Worm (Caenorhabditis elegans) whole organism, late embryonic: ENCODE results near the gene T16G12.4.

Experiments
- C08G9.2 ChIP-seq: sonication (generic microtip); optimal IDR thresholded peaks from 2 replicates; lab custom pipeline; 2016; ENCODE audit warnings: mild to moderate bottlenecking, missing genetic modification characterization, moderate library complexity, missing compliant biosample characterization
- K02D7.2 ChIP-seq: sonication (generic microtip); optimal IDR thresholded peaks from 2 replicates; lab custom pipeline; 2017; ENCODE audit warnings: mild to moderate bottlenecking, missing genetic modification characterization, missing compliant biosample characterization
- K09A11.1 ChIP-seq: sonication (generic microtip); optimal IDR thresholded peaks from 2 replicates; lab custom pipeline; 2017; ENCODE audit warnings: antibody characterized with exemption, mild to moderate bottlenecking, missing genetic modification characterization, missing compliant biosample characterization; ENCODE audit not compliant: insufficient read depth
- T23F11.4 ChIP-seq: fragments of 200-800 bp; sonication (Bioruptor generic); optimal IDR thresholded peaks from 2 replicates; lab custom pipeline; 2018; ENCODE audit warnings: mild to moderate bottlenecking, missing genetic modification characterization, missing compliant biosample characterization
- Y22D7AL.16 ChIP-seq: sonication (generic microtip); optimal IDR thresholded peaks from 2 replicates; lab custom pipeline; 2016; ENCODE audit warnings: missing genetic modification characterization, missing compliant biosample characterization
- ahr-1 ChIP-seq: sonication (generic microtip); optimal IDR thresholded peaks from 2 replicates; lab custom pipeline; 2016; ENCODE audit warnings: missing genetic modification characterization, missing compliant biosample characterization
- ceh-18 ChIP-seq: sonication (generic microtip); optimal IDR thresholded peaks from 2 replicates; lab custom pipeline; 2016; ENCODE audit warnings: missing genetic modification characterization, missing compliant biosample characterization
- ceh-2 ChIP-seq: sonication (generic microtip); optimal IDR thresholded peaks from 2 replicates; lab custom pipeline; 2016; ENCODE audit warnings: missing genotype, missing genetic modification characterization, missing compliant biosample characterization
- ceh-22 ChIP-seq: sonication (generic microtip); optimal IDR thresholded peaks from 2 replicates; lab custom pipeline; 2017; ENCODE audit warnings: missing biosample characterization, missing genetic modification characterization
- ceh-24 ChIP-seq: sonication (generic microtip); optimal IDR thresholded peaks from 2 replicates; lab custom pipeline; 2016; ENCODE audit warnings: mild to moderate bottlenecking, missing genetic modification characterization, missing compliant biosample characterization
- ceh-34 ChIP-seq: sonication (generic microtip); optimal IDR thresholded peaks from 2 replicates; lab custom pipeline; 2016; ENCODE audit warnings: mild to moderate bottlenecking, missing genetic modification characterization, missing compliant biosample characterization
- ceh-9 ChIP-seq: sonication (generic microtip); optimal IDR thresholded peaks from 2 replicates; lab custom pipeline; 2016; ENCODE audit warnings: mild to moderate bottlenecking, missing genetic modification characterization, inconsistent platforms, missing compliant biosample characterization
- che-1 ChIP-seq: sonication (generic microtip); optimal IDR thresholded peaks from 2 replicates; lab custom pipeline; 2016; ENCODE audit warnings: mild to moderate bottlenecking, missing genetic modification characterization, missing compliant biosample characterization
- dve-1 ChIP-seq: sonication (generic microtip); optimal IDR thresholded peaks from 2 replicates; lab custom pipeline; 2017; ENCODE audit warnings: antibody characterized with exemption, mild to moderate bottlenecking, missing genetic modification characterization, missing compliant biosample characterization
- gmeb-2 ChIP-seq: sonication (generic microtip); optimal IDR thresholded peaks from 2 replicates; lab custom pipeline; 2016; ENCODE audit warnings: missing genetic modification characterization, inconsistent platforms, missing compliant biosample characterization
- hlh-13 ChIP-seq: fragments of 200-800 bp; sonication (Bioruptor generic); optimal IDR thresholded peaks from 2 replicates; lab custom pipeline; 2018; ENCODE audit warnings: mild to moderate bottlenecking, missing genetic modification characterization, missing compliant biosample characterization
- hlh-15 ChIP-seq: sonication (generic microtip); optimal IDR thresholded peaks from 2 replicates; lab custom pipeline; 2016; ENCODE audit warnings: missing genetic modification characterization, missing compliant biosample characterization
- hlh-30 ChIP-seq: sonication (generic microtip); optimal IDR thresholded peaks from 2 replicates; lab custom pipeline; 2017; ENCODE audit warnings: antibody characterized with exemption, missing genetic modification characterization, missing compliant biosample characterization; ENCODE audit not compliant: insufficient read depth
- hlh-6 ChIP-seq: sonication (generic microtip); optimal IDR thresholded peaks from 2 replicates; lab custom pipeline; 2016; ENCODE audit warnings: missing genotype, missing genetic modification characterization, missing compliant biosample characterization
- hlh-8 ChIP-seq: sonication (generic microtip); optimal IDR thresholded peaks from 2 replicates; lab custom pipeline; 2016; ENCODE audit warnings: missing genotype, missing genetic modification characterization, missing compliant biosample characterization
- lin-11 ChIP-seq: fragments of 200-800 bp; sonication (Bioruptor generic); optimal IDR thresholded peaks from 2 replicates; lab custom pipeline; 2018; ENCODE audit warnings: mild to moderate bottlenecking, missing genetic modification characterization, missing compliant biosample characterization
- madf-2 ChIP-seq: sonication (generic microtip); optimal IDR thresholded peaks from 2 replicates; lab custom pipeline; 2017; ENCODE audit warnings: missing genetic modification characterization, missing compliant biosample characterization
- nfya-1 ChIP-seq: sonication (generic microtip); optimal IDR thresholded peaks from 2 replicates; lab custom pipeline; 2017; ENCODE audit warnings: missing genetic modification characterization, mild to moderate bottlenecking, missing compliant biosample characterization, antibody characterized with exemption, moderate library complexity
- nhr-11 ChIP-seq: fragments of 150-350 bp; optimal IDR thresholded peaks from 2 replicates; lab custom pipeline; 2014; ENCODE audit warnings: missing biosample characterization, missing genetic modification characterization
- nhr-232 ChIP-seq: sonication (generic microtip); optimal IDR thresholded peaks from 2 replicates; lab custom pipeline; 2016; ENCODE audit warnings: missing genetic modification characterization, missing compliant biosample characterization
- npax-4 ChIP-seq: sonication (generic microtip); optimal IDR thresholded peaks from 2 replicates; lab custom pipeline; 2016; ENCODE audit warnings: missing genetic modification characterization, missing compliant biosample characterization
- odd-2 ChIP-seq: sonication (generic microtip); optimal IDR thresholded peaks from 2 replicates; lab custom pipeline; 2017; ENCODE audit warnings: antibody characterized with exemption, mild to moderate bottlenecking, missing genetic modification characterization, missing compliant biosample characterization
- pag-3 ChIP-seq: sonication (generic microtip); optimal IDR thresholded peaks from 2 replicates; lab custom pipeline; 2016; ENCODE audit warnings: missing compliant biosample characterization, missing genetic modification characterization, borderline replicate concordance
- pat-9 ChIP-seq: fragments of 200-800 bp; sonication (Bioruptor generic); optimal IDR thresholded peaks from 2 replicates; lab custom pipeline; 2018; ENCODE audit warnings: mild to moderate bottlenecking, missing genetic modification characterization, moderate library complexity, missing compliant biosample characterization
- pha-2 ChIP-seq: sonication (generic microtip); optimal IDR thresholded peaks from 2 replicates; lab custom pipeline; 2017; ENCODE audit warnings: mild to moderate bottlenecking, missing genetic modification characterization, missing compliant biosample characterization
- pqm-1 ChIP-seq: sonication (generic microtip); optimal IDR thresholded peaks from 2 replicates; lab custom pipeline; 2016; ENCODE audit warnings: missing genetic modification characterization, missing compliant biosample characterization
- pros-1 ChIP-seq: fragments of 150-350 bp; optimal IDR thresholded peaks from 2 replicates; lab custom pipeline; 2014; ENCODE audit warnings: missing biosample characterization, missing genetic modification reagents, missing genetic modification characterization
- ref-2 ChIP-seq: sonication (generic microtip); optimal IDR thresholded peaks from 2 replicates; lab custom pipeline; 2016; ENCODE audit warnings: missing genetic modification characterization, missing compliant biosample characterization
- rnt-1 ChIP-seq: sonication (generic microtip); optimal IDR thresholded peaks from 2 replicates; lab custom pipeline; 2016; ENCODE audit warnings: missing genetic modification characterization, missing compliant biosample characterization
- sdc-2 ChIP-seq: sonication (generic microtip); optimal IDR thresholded peaks from 2 replicates; lab custom pipeline; 2016; ENCODE audit warnings: missing genotype, missing genetic modification characterization, missing compliant biosample characterization
- sox-4 ChIP-seq: sonication (generic microtip); optimal IDR thresholded peaks from 2 replicates; lab custom pipeline; 2017; ENCODE audit warnings: mild to moderate bottlenecking, missing genetic modification characterization, inconsistent platforms, missing compliant biosample characterization
- unc-3 ChIP-seq, 2 experiments: fragments of 200-800 bp in 1 of 2; sonication (Bioruptor generic) in 1 of 2; sonication (generic microtip) in 1 of 2; conservative IDR thresholded peaks in 1 of 2; optimal IDR thresholded peaks in 1 of 2; 2 replicates each; pipeline versions ENCODE4 v1.3.6 to Lab custom; 2016 to 2022; ENCODE audit warnings: missing compliant biosample characterization in 2 of 2, missing genetic modification characterization in 2 of 2, missing genetic modification reagents in 1 of 2
- unc-42 ChIP-seq: sonication (generic microtip); optimal IDR thresholded peaks from 2 replicates; lab custom pipeline; 2016; ENCODE audit warnings: missing genotype, missing genetic modification characterization, missing compliant biosample characterization
- unc-55 ChIP-seq: sonication (generic microtip); optimal IDR thresholded peaks from 2 replicates; lab custom pipeline; 2017; ENCODE audit warnings: missing biosample characterization, missing genetic modification reagents, missing genetic modification characterization
- zip-5 ChIP-seq: sonication (generic microtip); optimal IDR thresholded peaks from 2 replicates; lab custom pipeline; 2016; ENCODE audit warnings: missing genetic modification characterization, missing compliant biosample characterization
- ztf-16 ChIP-seq: sonication (generic microtip); optimal IDR thresholded peaks from 2 replicates; lab custom pipeline; 2017; ENCODE audit warnings: missing genetic modification characterization, missing compliant biosample characterization

The T16G12.4 gene

DNA sequence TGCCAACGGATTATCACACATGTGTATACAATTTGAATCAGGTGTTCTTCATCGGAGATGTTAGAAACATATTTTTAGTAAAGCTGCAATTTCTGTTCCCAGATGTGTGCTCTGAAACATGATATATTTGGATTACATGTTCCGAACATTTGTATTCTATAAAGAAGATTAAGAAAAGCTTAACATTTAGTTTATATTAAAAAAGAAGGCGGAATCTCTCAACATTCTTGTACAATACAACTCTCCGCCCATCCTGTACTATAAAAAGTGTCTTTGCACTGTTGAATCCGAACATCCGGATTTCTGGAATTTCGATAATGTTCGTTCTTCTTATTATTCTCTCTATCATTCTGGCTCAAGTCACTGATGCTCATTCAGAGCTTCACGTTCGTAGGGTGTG lies 29.7 kb upstream of the T16G12.4 start, which contains the start of gene ins-23:
Gene ins-23 (plus strand): TSS at position 301 of the 400 bp plus-strand sequence.
- TF ChIP-seq nfya-1 = no peak
- TF ChIP-seq nhr-232 (tag; lab: Kevin White, UChicago) = no peak
- TF ChIP-seq odd-2 (tag; lab: Kevin White, UChicago) = no peak
- TF ChIP-seq pha-2 (tag; lab: Kevin White, UChicago) = no peak
- TF ChIP-seq zip-5 (tag; lab: Kevin White, UChicago) = no peak
- no peak for TF ChIP-seq npax-4 (tag; lab: Kevin White, UChicago)
- no peak for TF ChIP-seq unc-3 (GFP tag; conservative IDR thresholded peaks at IDR 0.05; lab: Robert Waterston, UW)
- TF ChIP-seq unc-3 (tag; optimal IDR thresholded peaks at IDR 0.05; lab: Kevin White, UChicago) = no peak
- TF ChIP-seq ceh-34 (tag; lab: Kevin White, UChicago) = no peak
- TF ChIP-seq, all 69 proteins: peak for 0

DNA sequence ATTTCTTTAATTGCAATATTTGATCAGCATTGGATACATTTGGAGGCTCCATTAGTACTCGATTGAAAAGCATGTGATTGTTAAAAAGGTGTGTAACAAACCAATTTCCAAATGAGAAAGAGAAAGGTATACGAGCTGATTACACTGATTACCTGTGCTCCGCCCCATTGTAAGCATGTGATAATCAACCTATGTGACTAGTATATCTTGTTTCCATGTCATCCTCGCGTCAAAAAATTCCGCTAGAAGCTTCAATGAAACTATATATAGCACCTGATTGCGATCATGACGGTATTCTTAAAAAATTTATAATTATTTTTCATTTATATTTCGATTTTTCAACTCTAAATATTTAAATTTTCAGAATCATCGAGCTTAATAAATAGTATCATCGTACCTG lies 27.1 kb upstream of the T16G12.4 start, which contains the start of gene M04D8.4:
Gene M04D8.4 (minus strand): TSS at position 101 of the 400 bp plus-strand sequence.
- TF ChIP-seq ztf-16 (tag; lab: Kevin White, UChicago) = no peak
- no peak for TF ChIP-seq hlh-15 (tag; lab: Kevin White, UChicago)
- TF ChIP-seq pag-3 (tag; lab: Kevin White, UChicago) = no peak
- no peak for TF ChIP-seq K09A11.1 (tag; lab: Kevin White, UChicago)
- no peak for TF ChIP-seq lin-11 (tag; lab: Kevin White, UChicago)
- no peak for TF ChIP-seq hlh-13 (GFP tag; lab: Kevin White, UChicago)
- TF ChIP-seq unc-42 = no peak
- no peak for TF ChIP-seq Y22D7AL.16
- TF ChIP-seq ahr-1 (tag; lab: Kevin White, UChicago) = no peak
- TF ChIP-seq hlh-6 (tag; lab: Kevin White, UChicago) = no peak
- TF ChIP-seq sox-4 (tag; lab: Kevin White, UChicago) = no peak
- no peak for TF ChIP-seq unc-55 (GFP tag; lab: Kevin White, UChicago)
- TF ChIP-seq ceh-2 (tag; lab: Kevin White, UChicago) = no peak
- no peak for TF ChIP-seq dve-1 (tag; lab: Kevin White, UChicago)
- TF ChIP-seq ref-2 = no peak
- no peak for TF ChIP-seq ceh-9
- TF ChIP-seq nhr-11 = no peak
- no peak for TF ChIP-seq pqm-1 (tag; lab: Kevin White, UChicago)
- no peak for TF ChIP-seq pat-9 (tag; lab: Kevin White, UChicago)
- no peak for TF ChIP-seq che-1 (tag; lab: Kevin White, UChicago)

DNA sequence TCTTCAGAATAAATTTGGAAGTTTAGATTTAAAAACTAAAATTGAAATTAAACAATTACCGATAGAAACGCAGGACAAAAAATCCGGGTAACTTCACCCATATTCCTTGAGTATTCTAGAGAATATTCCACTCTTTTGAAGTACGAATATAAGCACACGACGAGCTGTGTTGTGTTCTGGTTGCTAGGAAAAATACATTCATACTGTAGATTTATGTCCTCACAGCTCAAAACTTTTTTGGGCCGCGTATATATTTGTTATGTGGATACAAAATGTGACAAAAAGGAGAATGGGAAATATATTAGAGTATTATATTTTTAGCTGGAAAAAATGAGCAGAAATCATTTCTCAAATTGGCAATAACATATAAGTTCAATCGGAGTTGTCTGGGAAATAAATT lies 24.4 kb upstream of the T16G12.4 start, which contains the start of gene M04D8.5:
Gene M04D8.5 (minus strand): TSS at position 101 of the 400 bp plus-strand sequence.
- no peak for TF ChIP-seq ceh-24
- no peak for TF ChIP-seq madf-2 (tag; lab: Kevin White, UChicago)
- TF ChIP-seq T23F11.4 (GFP tag; lab: Kevin White, UChicago) = no peak
- no peak for TF ChIP-seq sdc-2 (tag; lab: Kevin White, UChicago)
- no peak for TF ChIP-seq nhr-11
- no peak for TF ChIP-seq gmeb-2 (tag; lab: Kevin White, UChicago)
- TF ChIP-seq odd-2 (tag; lab: Kevin White, UChicago) = no peak
- TF ChIP-seq nhr-232 (tag; lab: Kevin White, UChicago) = no peak
- TF ChIP-seq, all 69 proteins: peak for 0

DNA sequence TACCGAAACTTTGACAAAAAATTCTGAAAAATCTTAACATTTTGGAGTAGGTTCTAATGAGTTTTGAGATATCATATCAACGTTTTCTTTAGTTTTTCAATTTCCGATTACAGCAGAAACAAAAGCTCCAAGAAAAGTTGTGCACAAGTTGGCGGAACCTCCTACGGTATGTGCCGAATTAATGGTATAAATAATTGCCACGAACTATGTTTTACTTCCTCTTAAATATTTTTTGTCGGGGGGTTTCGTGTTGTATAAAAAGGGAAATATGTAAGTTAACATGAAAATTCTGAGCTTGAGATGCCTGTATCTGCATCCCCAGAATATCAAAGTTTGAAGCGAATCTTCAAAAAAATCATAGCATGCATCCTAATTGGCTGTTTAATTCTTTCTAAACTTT lies 23.7 kb upstream of the T16G12.4 start, which contains the start of gene M04D8.8:
Gene M04D8.8 (plus strand): TSS at position 301 of the 400 bp plus-strand sequence.
- no peak for TF ChIP-seq T23F11.4 (GFP tag; lab: Kevin White, UChicago)
- TF ChIP-seq gmeb-2 (tag; lab: Kevin White, UChicago) = no peak
- no peak for TF ChIP-seq Y22D7AL.16

DNA sequence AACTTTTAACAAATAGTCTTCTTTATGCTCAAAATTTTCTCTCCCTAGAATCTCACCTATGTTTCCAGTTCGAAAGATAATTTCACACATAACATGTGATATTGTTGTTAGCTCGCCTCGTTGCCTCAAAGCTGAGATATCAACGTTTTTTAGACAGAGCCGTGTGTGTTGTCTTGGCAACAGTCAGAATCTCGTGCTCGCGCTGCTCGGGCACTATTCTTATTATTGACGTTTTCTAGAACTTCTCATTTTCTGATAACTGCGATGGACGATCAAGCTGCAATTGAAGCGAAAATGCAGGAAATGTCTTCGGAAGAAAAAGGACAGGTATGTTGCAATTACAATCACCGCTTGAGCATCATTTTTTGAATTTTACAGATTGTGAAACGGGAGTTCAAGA lies 21.8 kb upstream of the T16G12.4 start, which contains the start of gene xbx-3:
Gene xbx-3 (plus strand): TSS at position 163 of the 400 bp plus-strand sequence.
- TF ChIP-seq unc-42 (no peak), ceh-22 (tag; lab: Kevin White, UChicago) (no peak), npax-4 (tag; lab: Kevin White, UChicago) (no peak), nhr-232 (tag; lab: Kevin White, UChicago) (no peak), hlh-30 (tag; lab: Kevin White, UChicago) (no peak), pros-1 (tag; lab: Kevin White, UChicago) (no peak), pqm-1 (tag; lab: Kevin White, UChicago) (no peak), hlh-8 (tag; lab: Kevin White, UChicago) (no peak), che-1 (tag; lab: Kevin White, UChicago) (no peak), rnt-1 (tag; lab: Kevin White, UChicago) (no peak), pha-2 (tag; lab: Kevin White, UChicago) (no peak), ceh-18 (tag; lab: Kevin White, UChicago) (no peak), C08G9.2 (tag; lab: Kevin White, UChicago) (no peak), K02D7.2 (tag; lab: Kevin White, UChicago) (no peak)
- TF ChIP-seq, all 69 proteins: peak for 0
